Worm (Caenorhabditis elegans) whole organism, midembryonic: Measurements from ENCODE around the gene irld-49.
A peak's percentile ranks its signal among the peaks of the same experiment; 100 is the strongest.

Source experiments
- T22C8.4 ChIP-seq: fragments of 200-800 bp; sonication (Bioruptor generic); IDR thresholded peaks from 2 replicates; pipeline ENCODE4 v1.3.6; 2022; ENCODE audit warnings: missing genetic modification characterization, missing compliant biosample characterization
- cog-1 ChIP-seq: sonication (generic microtip); optimal IDR thresholded peaks from 2 replicates; lab custom pipeline; 2016; ENCODE audit warnings: missing genetic modification characterization, missing compliant biosample characterization
- flt-1 ChIP-seq: fragments of 200-800 bp; sonication (Bioruptor generic); IDR thresholded peaks from 2 replicates; pipeline ENCODE4 v1.3.6; 2022; ENCODE audit warnings: missing genetic modification characterization, missing compliant biosample characterization
- klf-2 ChIP-seq: fragments of 200-800 bp; sonication (Bioruptor generic); conservative IDR thresholded peaks from 2 replicates; pipeline ENCODE4 v1.3.6; 2022; ENCODE audit warnings: missing genetic modification reagents, missing genetic modification characterization, missing compliant biosample characterization
- med-1 ChIP-seq: sonication (generic microtip); optimal IDR thresholded peaks from 2 replicates; lab custom pipeline; 2017; ENCODE audit warnings: missing genetic modification characterization, mild to moderate bottlenecking, missing compliant biosample characterization, antibody characterized with exemption, missing genetic modification reagents; ENCODE audit not compliant: insufficient read depth
- ref-1 ChIP-seq: fragments of 200-800 bp; sonication (Bioruptor generic); conservative IDR thresholded peaks from 2 replicates; pipeline ENCODE4 v1.3.6; 2022; ENCODE audit warnings: missing genetic modification reagents, missing genetic modification characterization, missing compliant biosample characterization
- tab-1 ChIP-seq: fragments of 200-800 bp; sonication (Bioruptor generic); IDR thresholded peaks from 2 replicates; pipeline ENCODE4 v1.3.6; 2022; ENCODE audit warnings: missing genetic modification characterization, missing compliant biosample characterization
- ztf-23 ChIP-seq: fragments of 200-800 bp; sonication (Bioruptor generic); IDR thresholded peaks from 2 replicates; pipeline ENCODE4 v1.3.6; 2022; ENCODE audit warnings: missing genetic modification reagents, missing genetic modification characterization, missing compliant biosample characterization
- ztf-29 ChIP-seq: fragments of 200-800 bp; sonication (Bioruptor generic); IDR thresholded peaks from 2 replicates; pipeline ENCODE4 v1.3.6; 2022; ENCODE audit warnings: missing genetic modification reagents, missing genetic modification characterization, missing compliant biosample characterization

Gene irld-49

ce11 chrII:2962531-2963164 lies 18.7 kb downstream of the irld-49 start:
- no peak for TF ChIP-seq cog-1 (tag; lab: Kevin White, UChicago)
- TF ChIP-seq ref-1 (GFP tag; lab: Robert Waterston, UW): no peak
- TF ChIP-seq T22C8.4 (GFP tag; lab: Robert Waterston, UW): no peak
- no peak for TF ChIP-seq tab-1 (GFP tag; lab: Robert Waterston, UW)
- TF ChIP-seq klf-2 (GFP tag; lab: Robert Waterston, UW): no peak
- no peak for TF ChIP-seq ztf-23 (GFP tag; lab: Robert Waterston, UW)
- TF ChIP-seq flt-1 (GFP tag; lab: Robert Waterston, UW): no peak
- no peak for TF ChIP-seq med-1
- TF ChIP-seq ztf-29 (GFP tag; lab: Robert Waterston, UW): no peak

ce11 chrII:2963619-2964018 lies 19.6 kb downstream of the irld-49 start:
- no peak for TF ChIP-seq ztf-29 (GFP tag; lab: Robert Waterston, UW)
- TF ChIP-seq klf-2 (GFP tag; lab: Robert Waterston, UW): no peak
- no peak for TF ChIP-seq ref-1 (GFP tag; lab: Robert Waterston, UW)
- TF ChIP-seq tab-1 (GFP tag; lab: Robert Waterston, UW): no peak
- TF ChIP-seq ztf-23 (GFP tag; lab: Robert Waterston, UW): no peak
- TF ChIP-seq flt-1 (GFP tag; lab: Robert Waterston, UW): no peak
- TF ChIP-seq cog-1 (tag; lab: Kevin White, UChicago): no peak
- no peak for TF ChIP-seq med-1
- TF ChIP-seq T22C8.4 (GFP tag; lab: Robert Waterston, UW): no peak

ce11 chrII:2965215-2965998 lies 21.4 kb downstream of the irld-49 start:
- TF ChIP-seq ztf-29 (GFP tag; lab: Robert Waterston, UW): no peak

ce11 chrII:2966350-2966749 lies 22.4 kb downstream of the irld-49 start:
- peak; percentile 64 for TF ChIP-seq ztf-23 (GFP tag; lab: Robert Waterston, UW)
- TF ChIP-seq tab-1 (GFP tag; lab: Robert Waterston, UW): no peak
- TF ChIP-seq med-1: no peak

- TF ChIP-seq cog-1 (tag; lab: Kevin White, UChicago): no peak
- no peak for TF ChIP-seq flt-1 (GFP tag; lab: Robert Waterston, UW)
- no peak for TF ChIP-seq ztf-23 (GFP tag; lab: Robert Waterston, UW)
- TF ChIP-seq klf-2 (GFP tag; lab: Robert Waterston, UW): no peak
These were observed 23.1 kb downstream of the irld-49 start for ce11 chrII:2967064-2967463.

- no peak for TF ChIP-seq ztf-29 (GFP tag; lab: Robert Waterston, UW)
- peak; percentile 68; the same call in 1 of the 2 replicates for TF ChIP-seq ztf-23 (GFP tag; lab: Robert Waterston, UW)
- 0 out of 2 replicates have a peak, but pooled peaks have one; percentile 11 for TF ChIP-seq ref-1 (GFP tag; lab: Robert Waterston, UW)
- TF ChIP-seq cog-1 (tag; lab: Kevin White, UChicago): peak; percentile 67
- TF ChIP-seq T22C8.4 (GFP tag; lab: Robert Waterston, UW): no peak
- TF ChIP-seq tab-1 (GFP tag; lab: Robert Waterston, UW): no peak
- no peak for TF ChIP-seq med-1
- TF ChIP-seq klf-2 (GFP tag; lab: Robert Waterston, UW): no peak
- peak; percentile 79 for TF ChIP-seq flt-1 (GFP tag; lab: Robert Waterston, UW)
These were observed 30.0 kb downstream of the irld-49 start for ce11 chrII:2973940-2974402.

ce11 chrII:2975561-2976230 lies 31.7 kb downstream of the irld-49 start:
- TF ChIP-seq cog-1 (tag; lab: Kevin White, UChicago): no peak
- no peak for TF ChIP-seq med-1
- TF ChIP-seq klf-2 (GFP tag; lab: Robert Waterston, UW): no peak
- TF ChIP-seq T22C8.4 (GFP tag; lab: Robert Waterston, UW): no peak
- no peak for TF ChIP-seq ref-1 (GFP tag; lab: Robert Waterston, UW)
- no peak for TF ChIP-seq flt-1 (GFP tag; lab: Robert Waterston, UW)
- no peak for TF ChIP-seq ztf-23 (GFP tag; lab: Robert Waterston, UW)
- TF ChIP-seq ztf-29 (GFP tag; lab: Robert Waterston, UW): no peak
- TF ChIP-seq tab-1 (GFP tag; lab: Robert Waterston, UW): no peak

ce11 chrII:2976597-2976996 lies 32.6 kb downstream of the irld-49 start, which contains the start of gene nhr-88:
nhr-88 (plus strand) TSS chrII:2976639.
- no peak for TF ChIP-seq med-1
- no peak for TF ChIP-seq cog-1 (tag; lab: Kevin White, UChicago)
- no peak for TF ChIP-seq klf-2 (GFP tag; lab: Robert Waterston, UW)
- no peak for TF ChIP-seq ztf-23 (GFP tag; lab: Robert Waterston, UW)

- TF ChIP-seq cog-1 (tag; lab: Kevin White, UChicago) (no peak), T22C8.4 (GFP tag; lab: Robert Waterston, UW) (no peak), flt-1 (GFP tag; lab: Robert Waterston, UW) (no peak), klf-2 (GFP tag; lab: Robert Waterston, UW) (no peak), ztf-23 (GFP tag; lab: Robert Waterston, UW) (no peak), tab-1 (GFP tag; lab: Robert Waterston, UW) (no peak), ref-1 (GFP tag; lab: Robert Waterston, UW) (no peak), med-1 (no peak), ztf-29 (GFP tag; lab: Robert Waterston, UW) (no peak)
These were observed 33.7 kb downstream of the irld-49 start for ce11 chrII:2977652-2978051.
